Worm (Caenorhabditis elegans) whole organism, L1 larva: Measurements from ENCODE around the gene clp-7.

Experiments used
- F16B12.6 ChIP-seq: fragments of 150-350 bp; optimal IDR thresholded peaks from 2 replicates; lab custom pipeline; 2014; ENCODE audit warnings: missing biosample characterization, missing genetic modification characterization
- Y116A8C.19 ChIP-seq: sonication (generic microtip); optimal IDR thresholded peaks from 2 replicates; lab custom pipeline; 2016; ENCODE audit warnings: missing compliant biosample characterization, missing genetic modification characterization, borderline replicate concordance
- blmp-1 ChIP-seq: fragments of 150-350 bp; optimal IDR thresholded peaks from 2 replicates; lab custom pipeline; 2014; ENCODE audit warnings: missing biosample characterization, missing genetic modification characterization
- ceh-90 ChIP-seq: sonication (generic microtip); optimal IDR thresholded peaks from 2 replicates; lab custom pipeline; 2016; ENCODE audit warnings: missing genetic modification characterization, missing compliant biosample characterization
- ces-1 ChIP-seq: fragments of 150-350 bp; optimal IDR thresholded peaks from 2 replicates; lab custom pipeline; 2014; ENCODE audit warnings: missing biosample characterization, missing genetic modification reagents, missing genetic modification characterization
- dpl-1 ChIP-seq, 3 experiments: fragments of 150-350 bp in 2 of 3; sonication (generic microtip) in 1 of 3; optimal IDR thresholded peaks; 2 replicates each; lab custom pipeline; 2014 to 2017; ENCODE audit warnings: missing biosample characterization in 3 of 3, missing genetic modification characterization in 3 of 3, missing genetic modification reagents in 3 of 3
- efl-1 ChIP-seq, 4 experiments: fragments of 150-350 bp; optimal IDR thresholded peaks in 3 of 4; peaks in 1 of 4; 1 replicate in 1 of 4; 2 replicates in 3 of 4; lab custom pipeline; 2014; ENCODE audit warnings: missing biosample characterization in 2 of 4, missing genetic modification characterization in 2 of 4, missing genetic modification reagents in 2 of 4
- efl-3 ChIP-seq: fragments of 200-800 bp; sonication (Bioruptor generic); optimal IDR thresholded peaks from 2 replicates; lab custom pipeline; 2018; ENCODE audit warnings: mild to moderate bottlenecking, missing genetic modification characterization, missing compliant biosample characterization
- elt-2 ChIP-seq: sonication (generic microtip); optimal IDR thresholded peaks from 2 replicates; lab custom pipeline; 2016; ENCODE audit warnings: missing genetic modification characterization, mild to moderate bottlenecking, inconsistent platforms, missing compliant biosample characterization, missing genetic modification reagents
- elt-3 ChIP-seq, 6 experiments: fragments of 150-350 bp in 1 of 6; sonication (generic microtip); optimal IDR thresholded peaks; 2 replicates each; lab custom pipeline; 2017 to 2018; ENCODE audit warnings: missing biosample characterization in 6 of 6, missing genetic modification characterization in 6 of 6, inconsistent platforms in 1 of 6
- fos-1 ChIP-seq: fragments of 150-350 bp; optimal IDR thresholded peaks from 2 replicates; lab custom pipeline; 2014; ENCODE audit warnings: missing biosample characterization, missing genetic modification characterization
- isw-1 ChIP-seq: fragments of 200-800 bp; sonication (Bioruptor generic); IDR thresholded peaks from 2 replicates; pipeline ENCODE4 v1.3.6; 2022; ENCODE audit warnings: missing genetic modification characterization, missing compliant biosample characterization
- jun-1 ChIP-seq: fragments of 150-350 bp; optimal IDR thresholded peaks from 2 replicates; lab custom pipeline; 2014; ENCODE audit warnings: missing biosample characterization, missing genetic modification reagents, missing genetic modification characterization
- lin-13 ChIP-seq: fragments of 150-350 bp; optimal IDR thresholded peaks from 2 replicates; lab custom pipeline; 2014; ENCODE audit warnings: missing biosample characterization, missing genetic modification reagents, missing genetic modification characterization
- lin-15B ChIP-seq: fragments of 150-350 bp; sonication (generic microtip); optimal IDR thresholded peaks from 3 replicates; lab custom pipeline; 2014; ENCODE audit warnings: missing biosample characterization, missing genetic modification characterization
- lin-35 ChIP-seq, 2 experiments: fragments of 150-350 bp; optimal IDR thresholded peaks; 2 replicates each; lab custom pipeline; 2014; ENCODE audit warnings: missing biosample characterization in 2 of 2, missing genetic modification characterization in 2 of 2, missing genetic modification reagents in 2 of 2
- lin-39 ChIP-seq: fragments of 150-350 bp; optimal IDR thresholded peaks from 2 replicates; lab custom pipeline; 2014; ENCODE audit warnings: missing biosample characterization, missing genetic modification reagents, missing genetic modification characterization
- lsy-2 ChIP-seq, 2 experiments: fragments of 150-350 bp; optimal IDR thresholded peaks; 2 replicates each; lab custom pipeline; 2014; ENCODE audit warnings: missing biosample characterization in 2 of 2, missing genetic modification characterization in 2 of 2
- mab-9 ChIP-seq: fragments of 200-800 bp; sonication (Bioruptor generic); IDR thresholded peaks from 2 replicates; pipeline ENCODE4 v1.3.6; 2022; ENCODE audit warnings: missing genetic modification reagents, missing genetic modification characterization, missing compliant biosample characterization
- mdl-1 ChIP-seq, 2 experiments: fragments of 150-350 bp; optimal IDR thresholded peaks; 2 replicates each; lab custom pipeline; 2014 to 2017; ENCODE audit warnings: missing biosample characterization in 2 of 2, missing genetic modification characterization in 2 of 2, inconsistent platforms in 1 of 2
- mep-1 ChIP-seq: fragments of 150-350 bp; optimal IDR thresholded peaks from 2 replicates; lab custom pipeline; 2014; ENCODE audit warnings: missing biosample characterization, missing genetic modification characterization
- nhr-19 ChIP-seq: fragments of 200-800 bp; sonication (Bioruptor generic); conservative IDR thresholded peaks from 2 replicates; pipeline ENCODE4 v1.3.6; 2022; ENCODE audit warnings: missing genetic modification characterization, missing compliant biosample characterization
- nhr-20 ChIP-seq: sonication (generic microtip); optimal IDR thresholded peaks from 2 replicates; lab custom pipeline; 2016; ENCODE audit warnings: mild to moderate bottlenecking, missing genetic modification characterization, missing compliant biosample characterization
- nhr-85 ChIP-seq: sonication (generic microtip); peaks from one replicate; lab custom pipeline; 2016; ENCODE audit warnings: missing genetic modification characterization, inconsistent platforms, missing compliant biosample characterization
- pag-3 ChIP-seq: sonication (generic microtip); optimal IDR thresholded peaks from 2 replicates; lab custom pipeline; 2017; ENCODE audit warnings: missing genetic modification characterization, mild to moderate bottlenecking, missing compliant biosample characterization, antibody characterized with exemption, borderline replicate concordance; ENCODE audit not compliant: insufficient read depth
- pax-3 ChIP-seq: fragments of 200-800 bp; sonication (Bioruptor generic); optimal IDR thresholded peaks from 2 replicates; lab custom pipeline; 2018; ENCODE audit warnings: mild to moderate bottlenecking, missing genetic modification characterization, moderate library complexity, missing compliant biosample characterization
- pqm-1 ChIP-seq: sonication (generic microtip); optimal IDR thresholded peaks from 3 replicates; lab custom pipeline; 2017; ENCODE audit warnings: missing biosample characterization, missing genetic modification characterization
- rnt-1 ChIP-seq: sonication (generic microtip); optimal IDR thresholded peaks from 2 replicates; lab custom pipeline; 2016; ENCODE audit warnings: mild to moderate bottlenecking, missing genetic modification characterization, moderate library complexity, missing compliant biosample characterization
- skn-1 ChIP-seq: fragments of 150-350 bp; optimal IDR thresholded peaks from 2 replicates; lab custom pipeline; 2014; ENCODE audit warnings: missing biosample characterization, missing genetic modification characterization
- snpc-4 ChIP-seq: fragments of 150-350 bp; optimal IDR thresholded peaks from 2 replicates; lab custom pipeline; 2014; ENCODE audit warnings: missing biosample characterization, missing genetic modification characterization
- sup-37 ChIP-seq: fragments of 200-800 bp; sonication (Bioruptor generic); optimal IDR thresholded peaks from 2 replicates; lab custom pipeline; 2018; ENCODE audit warnings: mild to moderate bottlenecking, missing genetic modification characterization, missing compliant biosample characterization
- unc-30 ChIP-seq: sonication (generic microtip); optimal IDR thresholded peaks from 2 replicates; lab custom pipeline; 2017; ENCODE audit warnings: missing biosample characterization, missing genetic modification characterization
- unc-86 ChIP-seq: sonication (generic microtip); optimal IDR thresholded peaks from 2 replicates; lab custom pipeline; 2016; ENCODE audit warnings: missing genetic modification characterization, missing compliant biosample characterization
- vab-15 ChIP-seq: sonication (generic microtip); optimal IDR thresholded peaks from 2 replicates; lab custom pipeline; 2017; ENCODE audit warnings: missing genotype, mild to moderate bottlenecking, missing genetic modification characterization, missing compliant biosample characterization
- zag-1 ChIP-seq: fragments of 150-350 bp; optimal IDR thresholded peaks from 2 replicates; lab custom pipeline; 2014; ENCODE audit warnings: missing biosample characterization, missing genetic modification characterization
- zip-4 ChIP-seq: fragments of 200-800 bp; sonication (Bioruptor generic); optimal IDR thresholded peaks from 2 replicates; lab custom pipeline; 2018; ENCODE audit warnings: mild to moderate bottlenecking, missing genetic modification characterization, moderate library complexity, missing compliant biosample characterization

clp-7 gene

DNA sequence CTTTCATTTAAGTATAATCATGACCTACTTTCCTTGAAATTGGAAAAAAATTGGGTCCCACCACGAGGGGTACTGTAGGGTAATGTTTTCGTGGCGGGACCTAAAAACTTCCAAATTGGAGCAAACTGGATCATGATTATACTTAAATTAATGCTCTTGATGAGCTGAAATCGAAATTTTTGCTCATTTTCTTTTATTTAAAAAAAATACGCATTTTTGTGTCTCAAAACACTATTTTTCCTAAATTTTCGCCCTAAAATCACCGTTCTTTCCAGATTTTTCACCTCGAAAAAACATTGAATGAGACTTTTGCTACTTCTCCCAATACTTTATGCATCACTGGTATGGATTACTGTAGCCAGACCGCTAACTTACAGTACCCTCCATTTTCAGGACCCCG is 39.5 kb downstream of the clp-7 start, which contains the start of gene spp-31:
Gene spp-31 (plus strand): TSS at position 301 of the 400 bp plus-strand sequence.
- TF ChIP-seq vab-15 (no peak), nhr-85 (tag; lab: Kevin White, UChicago) (peak; percentile 27)
- TF ChIP-seq, all 84 proteins: peak for 1

DNA sequence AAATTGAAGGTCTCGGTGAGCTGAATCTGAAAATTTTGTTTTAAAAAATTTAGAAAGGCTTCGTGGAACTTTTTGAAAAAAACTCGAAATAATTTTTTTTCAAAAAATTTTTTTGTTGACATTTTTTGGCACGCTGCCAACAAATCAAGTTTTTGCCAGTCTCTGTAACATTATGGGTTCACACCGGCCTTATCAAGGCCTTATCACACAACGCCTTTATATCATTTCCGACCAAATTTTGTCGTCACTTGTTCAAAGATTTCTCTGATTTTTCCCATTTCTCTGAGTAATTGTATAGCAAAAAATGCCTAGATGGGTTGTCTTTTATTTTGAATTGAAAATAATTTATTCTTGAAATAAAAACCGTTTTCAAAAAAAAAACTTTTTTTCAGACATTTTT is 40.0 kb downstream of the clp-7 start:
- TF ChIP-seq sup-37, result no peak
- TF ChIP-seq elt-3 (tag; optimal IDR thresholded peaks at IDR 0.05; lab: Kevin White, UChicago), result peak in 5 of 6 experiments; percentile 7 to 92 (median 85)
- TF ChIP-seq blmp-1 (tag; lab: Kevin White, UChicago), result peak; percentile 16

DNA sequence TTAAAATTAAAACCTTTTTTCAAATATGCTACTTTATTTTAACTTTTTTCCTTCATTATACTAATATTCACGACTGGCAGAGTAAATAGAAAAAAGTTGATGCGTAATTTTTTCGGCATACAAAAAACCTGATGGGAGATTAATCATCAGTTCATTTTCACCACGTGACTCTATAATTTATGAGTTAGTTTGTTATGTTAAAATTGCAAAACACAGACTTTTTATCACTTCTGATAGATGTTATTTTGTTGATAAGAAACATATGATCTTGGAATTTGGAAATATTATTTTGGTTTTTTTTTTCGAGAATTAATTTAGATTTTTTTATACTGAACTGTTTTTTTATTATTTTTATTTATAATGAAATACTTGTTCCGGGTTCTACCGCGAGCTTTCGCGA is 41.8 kb downstream of the clp-7 start:
- no peak for TF ChIP-seq zag-1 (tag; lab: Kevin White, UChicago)
- TF ChIP-seq lin-35 (GFP tag; optimal IDR thresholded peaks at IDR 0.05; lab: Kevin White, UChicago), result peak in 1 of 2 experiments; percentile 59
- no peak for TF ChIP-seq jun-1 (tag; lab: Kevin White, UChicago)
- peak in 1 of 6 experiments; percentile 20 for TF ChIP-seq elt-3 (tag; optimal IDR thresholded peaks at IDR 0.05; lab: Kevin White, UChicago)
- TF ChIP-seq sup-37, result no peak
- TF ChIP-seq nhr-20 (tag; lab: Kevin White, UChicago), result peak; percentile 6
- no peak for TF ChIP-seq efl-1 (optimal IDR thresholded peaks at IDR 0.05; lab: Kevin White, UChicago)
- TF ChIP-seq efl-1 (GFP tag; optimal IDR thresholded peaks at IDR 0.05 in 1 of 2; lab: Kevin White, UChicago), result peak in 1 of 2 experiments; percentile 72
- TF ChIP-seq elt-2 (tag; lab: Kevin White, UChicago), result peak; percentile 39
- no peak for TF ChIP-seq pax-3 (tag; lab: Kevin White, UChicago)
- TF ChIP-seq lsy-2 (tag; optimal IDR thresholded peaks at IDR 0.05; lab: Kevin White, UChicago), result peak in 1 of 2 experiments; percentile 3

DNA sequence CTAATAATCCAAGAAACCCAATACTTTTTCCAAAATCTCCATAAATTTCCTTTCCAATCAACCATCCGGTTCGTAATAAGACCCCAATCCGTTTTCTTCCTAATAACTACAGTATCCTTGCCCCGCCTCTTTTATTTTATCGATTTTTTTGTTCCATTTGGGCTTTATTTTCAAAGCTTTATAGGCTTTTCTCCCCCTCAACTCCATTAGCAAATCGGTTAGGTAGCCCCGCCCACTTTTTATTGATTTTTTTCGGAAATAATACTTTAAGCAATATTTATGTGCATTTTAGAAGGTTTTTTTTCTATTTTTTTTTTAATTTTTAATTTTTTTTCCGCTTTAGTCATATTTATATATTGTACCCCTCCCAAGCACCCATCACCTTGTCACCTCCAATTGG is 45.8 kb downstream of the clp-7 start:
- no peak for TF ChIP-seq pqm-1 (tag; lab: Kevin White, UChicago)
- TF ChIP-seq snpc-4 (tag; lab: Kevin White, UChicago), result no peak
- no peak for TF ChIP-seq ceh-90
- TF ChIP-seq pax-3 (tag; lab: Kevin White, UChicago), result no peak
- TF ChIP-seq lin-13 (GFP tag; lab: Kevin White, UChicago), result no peak
- TF ChIP-seq zag-1 (tag; lab: Kevin White, UChicago), result no peak
- TF ChIP-seq isw-1, result no peak
- TF ChIP-seq fos-1 (tag; lab: Kevin White, UChicago), result no peak
- TF ChIP-seq unc-86 (tag; lab: Kevin White, UChicago), result no peak
- no peak for TF ChIP-seq unc-30 (tag; lab: Kevin White, UChicago)
- TF ChIP-seq rnt-1, result no peak
- TF ChIP-seq lin-39 (tag; lab: Kevin White, UChicago), result no peak
- no peak for TF ChIP-seq Y116A8C.19 (tag; lab: Kevin White, UChicago)
- no peak for TF ChIP-seq ces-1 (GFP tag; lab: Kevin White, UChicago)
- TF ChIP-seq mdl-1 (tag; optimal IDR thresholded peaks at IDR 0.05; lab: Kevin White, UChicago), result no peak

DNA sequence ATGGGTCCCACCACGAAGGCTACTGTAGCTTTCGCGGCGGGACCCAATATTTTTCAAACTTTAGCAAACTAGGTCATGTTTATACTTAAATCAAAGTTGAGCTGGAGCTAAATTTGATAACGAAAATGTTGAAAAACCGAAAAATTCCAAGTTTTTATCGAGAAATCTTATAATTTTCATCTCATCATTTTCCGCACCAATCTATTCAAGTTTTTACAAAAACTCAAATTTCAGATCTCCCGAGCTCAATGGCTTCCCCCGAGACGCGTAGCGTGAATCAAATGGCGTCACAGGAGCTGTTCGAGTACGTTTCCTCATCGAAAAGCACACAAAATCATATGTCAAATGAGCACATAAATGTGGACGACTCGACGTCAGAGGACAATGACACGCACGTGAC is 47.9 kb downstream of the clp-7 start:
- TF ChIP-seq dpl-1 (GFP tag; optimal IDR thresholded peaks at IDR 0.05; lab: Kevin White, UChicago), result no peak
- TF ChIP-seq efl-1 (optimal IDR thresholded peaks at IDR 0.05; lab: Kevin White, UChicago), result no peak
- TF ChIP-seq efl-1 (GFP tag; optimal IDR thresholded peaks at IDR 0.05 in 1 of 2; lab: Kevin White, UChicago), result peak in 1 of 2 experiments; percentile 56

DNA sequence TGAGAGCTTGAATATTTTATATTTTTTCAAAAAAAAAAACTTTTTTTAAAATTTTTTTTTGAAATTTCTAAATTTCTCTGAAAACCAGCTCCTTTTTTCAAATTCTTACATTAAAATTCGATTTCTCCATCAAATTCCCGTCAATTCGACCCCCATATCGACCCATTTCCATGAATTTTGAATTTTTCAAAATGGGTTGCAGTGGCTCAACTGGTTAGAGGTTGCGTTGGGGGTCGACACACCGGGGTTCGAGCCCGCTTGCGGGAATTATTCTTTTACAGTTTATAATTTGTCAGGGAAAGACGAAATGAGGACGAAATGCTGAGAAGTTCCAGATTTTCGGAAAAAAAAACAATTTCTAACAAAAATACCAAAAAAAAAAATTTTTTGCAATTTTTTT is 51.7 kb downstream of the clp-7 start:
- TF ChIP-seq efl-3 (GFP tag; lab: Kevin White, UChicago), result no peak
- TF ChIP-seq unc-86 (tag; lab: Kevin White, UChicago), result no peak
- TF ChIP-seq zip-4, result no peak
- no peak for TF ChIP-seq mep-1 (tag; lab: Kevin White, UChicago)
- no peak for TF ChIP-seq lin-15B (tag; lab: Kevin White, UChicago)
- no peak for TF ChIP-seq nhr-19
- TF ChIP-seq mab-9 (GFP tag; lab: Robert Waterston, UW), result no peak
- TF ChIP-seq pag-3 (tag; lab: Kevin White, UChicago), result no peak
- no peak for TF ChIP-seq skn-1 (tag; lab: Kevin White, UChicago)
- no peak for TF ChIP-seq F16B12.6 (tag; lab: Kevin White, UChicago)
- no peak for TF ChIP-seq lin-35 (GFP tag; optimal IDR thresholded peaks at IDR 0.05; lab: Kevin White, UChicago)
- no peak for TF ChIP-seq vab-15
